Fruit fly (Drosophila melanogaster): ENCODE results near the gene CG42811.

The CG42811 gene

dm6 chr3R:24364880-24365604 lies 2.0 kb downstream of the CG42811 start, which contains the start of the genes CG17784 and CG13613:
TSS of gene CG17784 (minus strand) at chr3R:24364980.
TSS of gene CG13613 (plus strand) at chr3R:24365554.
- TF ChIP-seq h (GFP tag; optimal IDR thresholded peaks at IDR 0.05) (no peak), woc (GFP tag; optimal IDR thresholded peaks at IDR 0.05) (no peak), sage (GFP tag; optimal IDR thresholded peaks at IDR 0.05) (no peak), Mio (GFP tag; optimal IDR thresholded peaks at IDR 0.05) (no peak), dsf (GFP tag; optimal IDR thresholded peaks at IDR 0.05; ENCODE audit: borderline replicate concordance) (no peak), Hr83 (GFP tag; optimal IDR thresholded peaks at IDR 0.05; ENCODE audit: poor library complexity, severe bottlenecking) (no peak), ey (GFP tag; optimal IDR thresholded peaks at IDR 0.05) (no peak), Myc (optimal IDR thresholded peaks at IDR 0.05) (no peak), psq (GFP tag; optimal IDR thresholded peaks at IDR 0.05) (no peak), sv (GFP tag; optimal IDR thresholded peaks at IDR 0.05) (no peak), OdsH (GFP tag; optimal IDR thresholded peaks at IDR 0.05) (no peak), Sp1 (GFP tag; optimal IDR thresholded peaks at IDR 0.05) (no peak), usp (GFP tag; optimal IDR thresholded peaks at IDR 0.05) (no peak), CG9705 (GFP tag; optimal IDR thresholded peaks at IDR 0.05) (no peak), CG32264 (GFP tag; optimal IDR thresholded peaks at IDR 0.05) (no peak), Rel (GFP tag; optimal IDR thresholded peaks at IDR 0.05) (no peak), Rel (tag; optimal IDR thresholded peaks at IDR 0.05) (no peak), lola (GFP tag; optimal IDR thresholded peaks at IDR 0.05) (no peak)

- TF ChIP-seq Hr83 (GFP tag; optimal IDR thresholded peaks at IDR 0.05; ENCODE audit: poor library complexity, severe bottlenecking) = no peak
- no peak for TF ChIP-seq woc (GFP tag; optimal IDR thresholded peaks at IDR 0.05)
- TF ChIP-seq brk (GFP tag; optimal IDR thresholded peaks at IDR 0.05) = no peak
- TF ChIP-seq pan (optimal IDR thresholded peaks at IDR 0.05) = no peak
- TF ChIP-seq lola (GFP tag; optimal IDR thresholded peaks at IDR 0.05) = no peak
- TF ChIP-seq Dif (GFP tag; optimal IDR thresholded peaks at IDR 0.05; ENCODE audit: partially characterized antibody) = no peak
These were observed 4.2 kb downstream of the CG42811 start, which contains the start of gene CG33340 for dm6 chr3R:24362838-24363237. TSS of gene CG33340 (plus strand) at chr3R:24363138.

- TF ChIP-seq Hr78 (GFP tag; optimal IDR thresholded peaks at IDR 0.05) (no peak), CG9705 (GFP tag; optimal IDR thresholded peaks at IDR 0.05) (no peak), Vsx2 (GFP tag; optimal IDR thresholded peaks at IDR 0.05; ENCODE audit: partially characterized antibody) (no peak), dmrt93B (GFP tag; optimal IDR thresholded peaks at IDR 0.05) (no peak), fru (GFP tag; optimal IDR thresholded peaks at IDR 0.05) (no peak)
These were observed 5.4 kb downstream of the CG42811 start, which contains the start of the genes CG5762 and CG33339 for dm6 chr3R:24361583-24361982. TSS of gene CG5762 (minus strand) at chr3R:24361683. TSS of gene CG33339 (plus strand) at chr3R:24361847.

- TF ChIP-seq Myc (optimal IDR thresholded peaks at IDR 0.05) = peak; percentile 57
- TF ChIP-seq h (GFP tag; optimal IDR thresholded peaks at IDR 0.05) = no peak
These were observed 7.1 kb downstream of the CG42811 start, which contains the start of gene CG18528 for dm6 chr3R:24359957-24360356. TSS of gene CG18528 (minus strand) at chr3R:24360144.

dm6 chr3R:24357698-24358097 lies 9.3 kb downstream of the CG42811 start, which contains the start of gene Golgin84:
TSS of gene Golgin84 (minus strand) at chr3R:24357938.
- TF ChIP-seq Dfd (GFP tag; optimal IDR thresholded peaks at IDR 0.05) (no peak), HLH106 (tag; optimal IDR thresholded peaks at IDR 0.05) (no peak), tai (GFP tag; optimal IDR thresholded peaks at IDR 0.05) (no peak), Myc (optimal IDR thresholded peaks at IDR 0.05) (no peak), brk (GFP tag; optimal IDR thresholded peaks at IDR 0.05) (no peak), Hr78 (GFP tag; optimal IDR thresholded peaks at IDR 0.05) (no peak), rgr (GFP tag; optimal IDR thresholded peaks at IDR 0.05) (no peak), pan (optimal IDR thresholded peaks at IDR 0.05) (no peak), fru (GFP tag; optimal IDR thresholded peaks at IDR 0.05) (no peak), sv (GFP tag; optimal IDR thresholded peaks at IDR 0.05) (no peak)

- no peak for TF ChIP-seq tai (GFP tag; optimal IDR thresholded peaks at IDR 0.05)
- TF ChIP-seq Hr83 (GFP tag; optimal IDR thresholded peaks at IDR 0.05; ENCODE audit: poor library complexity, severe bottlenecking) = no peak
- TF ChIP-seq GATAd (GFP tag; optimal IDR thresholded peaks at IDR 0.05) = no peak
- no peak for TF ChIP-seq Dfd (GFP tag; optimal IDR thresholded peaks at IDR 0.05)
- TF ChIP-seq Hr78 (GFP tag; optimal IDR thresholded peaks at IDR 0.05) = no peak
- no peak for TF ChIP-seq sage (GFP tag; optimal IDR thresholded peaks at IDR 0.05)
- TF ChIP-seq foxo (GFP tag; optimal IDR thresholded peaks at IDR 0.05) = no peak
- no peak for TF ChIP-seq dsf (GFP tag; optimal IDR thresholded peaks at IDR 0.05; ENCODE audit: borderline replicate concordance)
- no peak for TF ChIP-seq lola (GFP tag; optimal IDR thresholded peaks at IDR 0.05)
- no peak for TF ChIP-seq Sp1 (GFP tag; optimal IDR thresholded peaks at IDR 0.05)
- TF ChIP-seq fru (GFP tag; optimal IDR thresholded peaks at IDR 0.05) = no peak
- no peak for TF ChIP-seq Dif (GFP tag; optimal IDR thresholded peaks at IDR 0.05; ENCODE audit: partially characterized antibody)
- TF ChIP-seq sv (GFP tag; optimal IDR thresholded peaks at IDR 0.05) = no peak
- no peak for TF ChIP-seq Jra (GFP tag; optimal IDR thresholded peaks at IDR 0.05)
- no peak for TF ChIP-seq Hnf4 (GFP tag; optimal IDR thresholded peaks at IDR 0.05)
- TF ChIP-seq Vsx2 (GFP tag; optimal IDR thresholded peaks at IDR 0.05; ENCODE audit: partially characterized antibody) = no peak
- no peak for TF ChIP-seq psq (GFP tag; optimal IDR thresholded peaks at IDR 0.05)
- no peak for TF ChIP-seq woc (GFP tag; optimal IDR thresholded peaks at IDR 0.05)
- no peak for TF ChIP-seq h (GFP tag; optimal IDR thresholded peaks at IDR 0.05)
These were observed 13.6 kb downstream of the CG42811 start for dm6 chr3R:24353448-24353847.

All from whole organism, wandering third instar larva.